Worm (Caenorhabditis elegans): ENCODE results near the gene tiar-2.

- no peak for TF ChIP-seq hmg-4 (GFP tag; optimal IDR thresholded peaks at IDR 0.05)
- TF ChIP-seq ceh-36 (tag; optimal IDR thresholded peaks at IDR 0.05), result no peak
Measured at ce11 chrII:12726704-12727103, 41.8 kb upstream of the tiar-2 start.

Measured in whole organism, early embryonic.